Worm (Caenorhabditis elegans) whole organism, L4 larva: ENCODE measurements around the gene dmsr-6.

Source experiments
- F26F4.8 ChIP-seq: fragments of 200-800 bp; sonication (Bioruptor generic); conservative IDR thresholded peaks from 2 replicates; pipeline ENCODE4 v1.3.6; 2022; ENCODE audit warnings: missing genetic modification characterization, missing compliant biosample characterization
- arid-1 ChIP-seq: fragments of 200-800 bp; sonication (Bioruptor generic); conservative IDR thresholded peaks from 2 replicates; pipeline ENCODE4 v1.3.6; 2022; ENCODE audit warnings: missing genetic modification reagents, missing genetic modification characterization, missing compliant biosample characterization
- fos-1 ChIP-seq: fragments of 150-350 bp; optimal IDR thresholded peaks from 2 replicates; lab custom pipeline; 2014; ENCODE audit warnings: missing biosample characterization, missing genetic modification characterization
- mdl-1 ChIP-seq, 2 experiments: fragments of 150-350 bp in 1 of 2; sonication (generic microtip) in 1 of 2; optimal IDR thresholded peaks; 2 replicates each; lab custom pipeline; 2014 to 2017; ENCODE audit warnings: missing biosample characterization in 2 of 2, missing genetic modification characterization in 2 of 2
- zag-1 ChIP-seq: fragments of 150-350 bp; optimal IDR thresholded peaks from 2 replicates; lab custom pipeline; 2014; ENCODE audit warnings: missing biosample characterization, missing genetic modification characterization

ce11 chrII:14510162-14510561, 54.7 kb downstream of the dmsr-6 start:
- TF ChIP-seq fos-1 (tag; lab: Kevin White, UChicago) (no peak), F26F4.8 (GFP tag; lab: Robert Waterston, UW) (no peak), arid-1 (no peak), mdl-1 (tag; optimal IDR thresholded peaks at IDR 0.05; lab: Kevin White, UChicago) (no peak), zag-1 (no peak)
